Worm (Caenorhabditis elegans) whole organism, L2 larva: ENCODE data around the gene T22B2.2.
A peak's percentile ranks its signal among the peaks of the same experiment; 100 is the strongest.

Source experiments
- F13H6.1 ChIP-seq: sonication (generic microtip); optimal IDR thresholded peaks from 2 replicates; lab custom pipeline; 2016; ENCODE audit warnings: missing genetic modification characterization, missing compliant biosample characterization
- Y55F3AM.14 ChIP-seq: fragments of 200-800 bp; sonication (Bioruptor generic); optimal IDR thresholded peaks from 2 replicates; lab custom pipeline; 2018; ENCODE audit warnings: mild to moderate bottlenecking, missing genetic modification characterization, missing compliant biosample characterization
- ZK546.5 ChIP-seq: sonication (generic microtip); optimal IDR thresholded peaks from 2 replicates; lab custom pipeline; 2017; ENCODE audit warnings: missing biosample characterization, missing genetic modification characterization
- alr-1 ChIP-seq: fragments of 150-350 bp; optimal IDR thresholded peaks from 2 replicates; lab custom pipeline; 2014; ENCODE audit warnings: missing biosample characterization, missing genetic modification characterization
- ama-1 ChIP-seq: fragments of 150-350 bp; optimal IDR thresholded peaks from 2 replicates; lab custom pipeline; 2018; ENCODE audit warnings: inconsistent platforms
- blmp-1 ChIP-seq: sonication (generic microtip); optimal IDR thresholded peaks from 2 replicates; lab custom pipeline; 2017; ENCODE audit warnings: missing genetic modification characterization, mild to moderate bottlenecking, missing compliant biosample characterization, antibody characterized with exemption, moderate library complexity; ENCODE audit not compliant: insufficient read depth
- ceh-16 ChIP-seq: fragments of 150-350 bp; optimal IDR thresholded peaks from 2 replicates; lab custom pipeline; 2014; ENCODE audit warnings: missing biosample characterization, missing genetic modification characterization
- ceh-82 ChIP-seq: fragments of 150-350 bp; optimal IDR thresholded peaks from 2 replicates; lab custom pipeline; 2014; ENCODE audit warnings: missing biosample characterization, missing genetic modification characterization
- crh-2 ChIP-seq: sonication (generic microtip); optimal IDR thresholded peaks from 2 replicates; lab custom pipeline; 2017; ENCODE audit warnings: missing biosample characterization, missing genetic modification characterization
- dmd-4 ChIP-seq: sonication (generic microtip); optimal IDR thresholded peaks from 2 replicates; lab custom pipeline; 2017; ENCODE audit warnings: missing biosample characterization, missing genetic modification characterization
- egl-27 ChIP-seq: sonication (generic microtip); optimal IDR thresholded peaks from 3 replicates; lab custom pipeline; 2017; ENCODE audit warnings: missing biosample characterization, missing genetic modification reagents, missing genetic modification characterization
- elt-1 ChIP-seq: fragments of 150-350 bp; optimal IDR thresholded peaks from 2 replicates; lab custom pipeline; 2014; ENCODE audit warnings: missing biosample characterization, missing genetic modification characterization
- fos-1 ChIP-seq: fragments of 150-350 bp; optimal IDR thresholded peaks from 2 replicates; lab custom pipeline; 2014; ENCODE audit warnings: missing biosample characterization, missing genetic modification characterization
- gmeb-1 ChIP-seq: fragments of 150-350 bp; optimal IDR thresholded peaks from 2 replicates; lab custom pipeline; 2014; ENCODE audit warnings: missing biosample characterization, missing genetic modification characterization
- lin-11 ChIP-seq: fragments of 150-350 bp; sonication (generic microtip); optimal IDR thresholded peaks from 2 replicates; lab custom pipeline; 2014; ENCODE audit warnings: missing biosample characterization, missing genetic modification characterization, inconsistent platforms, mixed read lengths
- lin-13 ChIP-seq: fragments of 150-350 bp; optimal IDR thresholded peaks from 2 replicates; lab custom pipeline; 2014; ENCODE audit warnings: missing biosample characterization, missing genetic modification reagents, missing genetic modification characterization
- lin-39 ChIP-seq: fragments of 150-350 bp; optimal IDR thresholded peaks from 2 replicates; lab custom pipeline; 2014; ENCODE audit warnings: missing biosample characterization, missing genetic modification reagents, missing genetic modification characterization
- lsy-2 ChIP-seq, 2 experiments: fragments of 150-350 bp in 1 of 2; sonication (generic microtip) in 1 of 2; optimal IDR thresholded peaks; 2 replicates each; lab custom pipeline; 2014 to 2017; ENCODE audit warnings: missing biosample characterization in 2 of 2, missing genetic modification characterization in 2 of 2
- mab-5 ChIP-seq: fragments of 150-350 bp; optimal IDR thresholded peaks from 2 replicates; lab custom pipeline; 2014; ENCODE audit warnings: missing biosample characterization, missing genetic modification characterization
- mdl-1 ChIP-seq, 2 experiments: fragments of 150-350 bp in 1 of 2; sonication (generic microtip) in 1 of 2; optimal IDR thresholded peaks; 2 replicates each; lab custom pipeline; 2017; ENCODE audit warnings: missing biosample characterization in 2 of 2, missing genetic modification characterization in 2 of 2
- nhr-11 ChIP-seq: fragments of 150-350 bp; optimal IDR thresholded peaks from 2 replicates; lab custom pipeline; 2014; ENCODE audit warnings: missing biosample characterization, missing genetic modification characterization
- nhr-12 ChIP-seq: fragments of 150-350 bp; optimal IDR thresholded peaks from 2 replicates; lab custom pipeline; 2014; ENCODE audit warnings: missing biosample characterization, missing genetic modification characterization
- nhr-129 ChIP-seq: fragments of 150-350 bp; optimal IDR thresholded peaks from 2 replicates; lab custom pipeline; 2014; ENCODE audit warnings: missing biosample characterization, missing genetic modification characterization
- nhr-21 ChIP-seq: fragments of 150-350 bp; optimal IDR thresholded peaks from 2 replicates; lab custom pipeline; 2014; ENCODE audit warnings: missing biosample characterization, missing genetic modification characterization
- nhr-237 ChIP-seq: fragments of 150-350 bp; optimal IDR thresholded peaks from 2 replicates; lab custom pipeline; 2014; ENCODE audit warnings: missing biosample characterization, missing genetic modification characterization
- nhr-25 ChIP-seq: fragments of 150-350 bp; sonication (generic microtip); optimal IDR thresholded peaks from 3 replicates; lab custom pipeline; 2014; ENCODE audit warnings: missing biosample characterization, missing genetic modification characterization
- nhr-6 ChIP-seq: fragments of 150-350 bp; optimal IDR thresholded peaks from 2 replicates; lab custom pipeline; 2014; ENCODE audit warnings: missing biosample characterization, missing genetic modification characterization
- nhr-77 ChIP-seq: fragments of 150-350 bp; optimal IDR thresholded peaks from 2 replicates; lab custom pipeline; 2014; ENCODE audit warnings: missing biosample characterization, missing genetic modification characterization
- sem-4 ChIP-seq: fragments of 150-350 bp; optimal IDR thresholded peaks from 2 replicates; lab custom pipeline; 2014; ENCODE audit warnings: missing biosample characterization, missing genetic modification reagents, missing genetic modification characterization
- skn-1 ChIP-seq: sonication (generic microtip); optimal IDR thresholded peaks from 2 replicates; lab custom pipeline; 2017; ENCODE audit warnings: missing biosample characterization, missing genetic modification characterization
- sma-9 ChIP-seq, 2 experiments: fragments of 150-350 bp in 1 of 2; sonication (generic microtip) in 1 of 2; optimal IDR thresholded peaks; 2 replicates each; lab custom pipeline; 2014 to 2016; ENCODE audit warnings: missing genetic modification characterization in 2 of 2, mild to moderate bottlenecking in 1 of 2, missing biosample characterization in 1 of 2, missing compliant biosample characterization in 1 of 2, missing genetic modification reagents in 1 of 2, moderate library complexity in 1 of 2
- snpc-4 ChIP-seq: fragments of 150-350 bp; optimal IDR thresholded peaks from 2 replicates; lab custom pipeline; 2014; ENCODE audit warnings: missing biosample characterization, missing genetic modification characterization
- unc-39 ChIP-seq: fragments of 150-350 bp; optimal IDR thresholded peaks from 2 replicates; lab custom pipeline; 2014; ENCODE audit warnings: missing biosample characterization, missing genetic modification characterization
- unc-55 ChIP-seq: fragments of 150-350 bp; sonication (generic microtip); optimal IDR thresholded peaks from 3 replicates; lab custom pipeline; 2014; ENCODE audit warnings: missing biosample characterization, missing genetic modification reagents, missing genetic modification characterization
- unc-62 ChIP-seq: fragments of 150-350 bp; optimal IDR thresholded peaks from 2 replicates; lab custom pipeline; 2014; ENCODE audit warnings: missing biosample characterization, missing genetic modification reagents, missing genetic modification characterization
- zag-1 ChIP-seq: fragments of 150-350 bp; optimal IDR thresholded peaks from 2 replicates; lab custom pipeline; 2014; ENCODE audit warnings: missing biosample characterization, missing genetic modification characterization
- ztf-1 ChIP-seq: fragments of 200-800 bp; sonication (Bioruptor generic); conservative IDR thresholded peaks from 2 replicates; pipeline ENCODE4 v1.3.6; 2022; ENCODE audit warnings: missing genetic modification characterization, missing compliant biosample characterization
- ztf-11 ChIP-seq: sonication (generic microtip); optimal IDR thresholded peaks from 2 replicates; lab custom pipeline; 2017; ENCODE audit warnings: missing biosample characterization, missing genetic modification characterization
- ztf-4 ChIP-seq: fragments of 150-350 bp; optimal IDR thresholded peaks from 2 replicates; lab custom pipeline; 2014; ENCODE audit warnings: missing biosample characterization, missing genetic modification characterization

T22B2.2 gene

DNA sequence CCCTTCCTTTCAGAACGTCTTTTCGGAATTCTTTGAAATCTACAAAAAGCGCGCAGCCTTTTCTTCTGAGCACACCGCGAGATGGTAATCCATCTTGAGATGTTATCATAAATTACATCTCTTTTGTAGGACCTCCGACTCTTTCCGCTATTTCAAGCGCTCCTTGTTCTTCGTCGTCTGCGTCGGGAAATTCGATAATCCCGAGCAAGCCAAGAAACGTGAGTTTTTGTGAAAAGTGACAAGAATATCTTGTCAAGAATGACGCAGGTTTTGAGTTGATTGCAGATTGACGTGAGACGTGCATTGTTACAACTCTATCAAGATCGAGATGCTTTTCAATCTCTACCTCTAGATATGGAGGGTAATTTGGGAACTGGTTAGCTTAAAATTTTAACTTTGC, 40.1 kb downstream of the T22B2.2 start:
- peak; percentile 16 for TF ChIP-seq unc-55 (GFP tag; lab: Kevin White, UChicago)
- TF ChIP-seq skn-1 = no peak
- TF ChIP-seq, all 48 proteins: peak for 1

DNA sequence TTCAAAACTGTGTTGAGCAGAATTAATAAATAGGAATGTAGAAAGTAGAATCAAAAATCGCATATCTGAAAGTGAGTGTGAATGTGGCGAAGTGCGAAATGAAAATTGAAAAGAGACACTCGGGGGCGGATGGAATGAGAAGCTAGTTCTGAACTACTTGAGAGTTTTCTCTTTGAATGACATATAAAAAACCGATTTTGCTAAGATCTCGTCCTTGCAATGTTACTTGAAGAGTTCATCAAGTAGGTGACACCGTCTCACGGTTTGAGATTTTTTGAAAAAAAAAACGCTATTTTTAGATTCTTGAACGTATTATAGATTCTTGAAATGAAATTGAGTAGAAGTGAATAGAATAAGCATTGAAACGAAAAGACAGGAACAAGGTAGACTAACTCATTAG, 46.1 kb downstream of the T22B2.2 start, which contains the start of gene C16B8.2:
TSS of gene C16B8.2 (minus strand) at position 101 of the 400 bp plus-strand sequence.
- TF ChIP-seq lsy-2 (tag; optimal IDR thresholded peaks at IDR 0.05; lab: Kevin White, UChicago) = no peak

DNA sequence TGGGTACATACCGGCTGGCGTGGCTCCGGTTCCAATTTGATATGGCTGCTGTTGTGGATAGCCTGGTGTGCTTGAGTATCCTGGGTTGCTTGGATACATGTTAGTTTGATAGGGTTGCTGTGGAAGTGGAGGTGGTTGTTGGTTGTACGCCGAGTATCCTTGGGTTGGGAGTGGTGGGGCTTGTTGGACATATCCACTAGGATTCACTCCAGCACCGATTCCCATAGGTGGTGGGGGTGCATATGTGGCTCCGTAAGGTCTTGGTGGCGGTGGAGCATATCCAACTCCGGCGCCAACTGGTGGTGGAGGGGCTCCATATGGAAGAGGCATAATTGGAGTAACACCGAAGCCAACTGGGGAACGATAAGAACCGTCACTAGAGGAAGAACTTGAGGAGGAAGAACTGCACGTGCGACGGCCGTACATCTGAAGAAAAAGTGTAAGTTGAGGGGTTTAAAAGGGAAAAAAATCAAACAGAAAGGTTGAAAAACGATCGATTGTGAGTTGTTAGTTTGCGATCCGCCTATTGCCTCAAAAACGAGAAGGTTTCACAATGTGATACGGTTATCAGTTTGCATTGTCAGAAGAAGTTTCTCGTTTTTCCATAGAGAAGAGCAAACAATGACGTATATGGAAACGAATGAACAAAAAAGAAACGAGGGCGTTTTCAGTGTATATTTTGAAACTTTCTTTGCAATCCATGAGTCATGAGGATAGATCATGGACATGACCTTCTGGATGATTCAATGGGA, 48.2 kb downstream of the T22B2.2 start, which contains the start of gene C16B8.3:
TSS of gene C16B8.3 (minus strand) at position 426 of the 752 bp plus-strand sequence.
- TF ChIP-seq fos-1 (tag; lab: Kevin White, UChicago) (peak; percentile 67), gmeb-1 (tag; lab: Kevin White, UChicago) (peak; percentile 37), ama-1 (no peak), lin-39 (tag; lab: Kevin White, UChicago) (no peak), F13H6.1 (tag; lab: Kevin White, UChicago) (peak; percentile 2), sma-9 (GFP tag; optimal IDR thresholded peaks at IDR 0.05; lab: Kevin White, UChicago) (peak; percentile 27), sma-9 (tag; optimal IDR thresholded peaks at IDR 0.05; lab: Kevin White, UChicago) (no peak), mdl-1 (tag; optimal IDR thresholded peaks at IDR 0.05; lab: Kevin White, UChicago) (peak in 1 of 2 experiments; percentile 11), crh-2 (tag; lab: Kevin White, UChicago) (peak; percentile 61), skn-1 (no peak)

DNA sequence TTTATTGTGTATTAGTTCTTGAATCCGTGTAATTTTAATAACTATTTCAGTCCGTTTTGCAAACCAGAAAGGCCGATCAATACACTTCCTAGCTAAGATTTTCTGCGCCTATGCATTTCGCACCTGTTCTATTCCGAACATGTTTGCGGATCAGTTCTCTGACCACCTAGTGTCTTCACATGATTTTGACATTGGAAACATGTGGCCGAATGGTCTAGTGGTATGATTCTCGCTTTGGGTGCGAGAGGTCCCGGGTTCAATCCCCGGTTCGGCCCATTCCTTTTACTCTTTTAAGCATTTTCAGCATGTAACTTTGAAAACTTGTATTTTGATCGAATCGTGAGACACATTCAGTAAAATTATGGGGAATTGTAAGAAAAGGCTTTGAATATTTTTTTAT, 49.2 kb downstream of the T22B2.2 start:
- no peak for TF ChIP-seq ama-1
- TF ChIP-seq lin-13 (GFP tag; lab: Kevin White, UChicago) = no peak
- TF ChIP-seq nhr-11 (tag; lab: Kevin White, UChicago) = no peak
- TF ChIP-seq nhr-237 (tag; lab: Kevin White, UChicago) = no peak
- no peak for TF ChIP-seq zag-1 (tag; lab: Kevin White, UChicago)
- no peak for TF ChIP-seq fos-1 (tag; lab: Kevin White, UChicago)
- TF ChIP-seq crh-2 (tag; lab: Kevin White, UChicago) = peak; percentile 25
- peak; percentile 18 for TF ChIP-seq sma-9 (GFP tag; optimal IDR thresholded peaks at IDR 0.05; lab: Kevin White, UChicago)
- no peak for TF ChIP-seq sma-9 (tag; optimal IDR thresholded peaks at IDR 0.05; lab: Kevin White, UChicago)
- no peak for TF ChIP-seq nhr-77 (tag; lab: Kevin White, UChicago)
- no peak for TF ChIP-seq nhr-21 (tag; lab: Kevin White, UChicago)
- peak; percentile 49 for TF ChIP-seq nhr-129 (tag; lab: Kevin White, UChicago)

DNA sequence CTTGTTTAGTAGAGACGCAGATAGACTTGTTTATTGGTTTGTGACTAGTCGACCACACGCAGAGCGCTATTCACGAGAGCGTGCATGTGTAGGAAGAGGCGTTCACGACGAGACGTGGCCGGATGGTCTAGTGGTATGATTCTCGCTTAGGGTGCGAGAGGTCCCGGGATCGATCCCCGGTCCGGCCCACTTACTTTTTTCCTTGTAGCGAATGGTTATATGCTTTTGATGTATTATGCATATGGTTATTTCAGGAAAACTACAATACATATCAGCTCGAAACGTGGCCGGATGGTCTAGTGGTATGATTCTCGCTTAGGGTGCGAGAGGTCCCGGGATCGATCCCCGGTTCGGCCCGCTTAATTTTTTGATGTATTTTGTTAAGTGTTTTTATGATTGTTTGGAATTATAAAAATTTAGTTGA, 49.8 kb downstream of the T22B2.2 start:
- no peak for TF ChIP-seq ama-1
- TF ChIP-seq skn-1 = no peak
- no peak for TF ChIP-seq sem-4 (tag; lab: Kevin White, UChicago)
- TF ChIP-seq nhr-237 (tag; lab: Kevin White, UChicago) = no peak
- no peak for TF ChIP-seq alr-1 (tag; lab: Kevin White, UChicago)
- no peak for TF ChIP-seq ceh-16 (tag; lab: Kevin White, UChicago)
- TF ChIP-seq fos-1 (tag; lab: Kevin White, UChicago) = peak; percentile 70
- TF ChIP-seq blmp-1 (tag; lab: Kevin White, UChicago) = no peak
- peak; percentile 59 for TF ChIP-seq egl-27 (tag; lab: Kevin White, UChicago)
- TF ChIP-seq ZK546.5 (tag; lab: Kevin White, UChicago) = no peak
- no peak for TF ChIP-seq nhr-12 (tag; lab: Kevin White, UChicago)
- TF ChIP-seq ceh-82 = no peak
- TF ChIP-seq Y55F3AM.14 (GFP tag; lab: Kevin White, UChicago) = no peak
- no peak for TF ChIP-seq nhr-77 (tag; lab: Kevin White, UChicago)
- peak; percentile 67 for TF ChIP-seq gmeb-1 (tag; lab: Kevin White, UChicago)
- TF ChIP-seq dmd-4 = no peak
- TF ChIP-seq nhr-6 = no peak
- no peak for TF ChIP-seq ztf-11
- TF ChIP-seq mdl-1 (tag; optimal IDR thresholded peaks at IDR 0.05; lab: Kevin White, UChicago) = peak in 1 of 2 experiments; percentile 44
- peak; percentile 67 for TF ChIP-seq mab-5 (tag; lab: Kevin White, UChicago)
- TF ChIP-seq sma-9 (GFP tag; optimal IDR thresholded peaks at IDR 0.05; lab: Kevin White, UChicago) = peak; percentile 72
- TF ChIP-seq sma-9 (tag; optimal IDR thresholded peaks at IDR 0.05; lab: Kevin White, UChicago) = no peak
- no peak for TF ChIP-seq nhr-25 (tag; lab: Kevin White, UChicago)
- peak; percentile 37 for TF ChIP-seq zag-1 (tag; lab: Kevin White, UChicago)
- peak; percentile 59 for TF ChIP-seq unc-55 (GFP tag; lab: Kevin White, UChicago)
- peak; percentile 68 for TF ChIP-seq F13H6.1 (tag; lab: Kevin White, UChicago)
- TF ChIP-seq unc-62 = no peak
- TF ChIP-seq ztf-1 (GFP tag; lab: Robert Waterston, UW) = no peak
- peak in 1 of 2 experiments; percentile 69 for TF ChIP-seq lsy-2 (tag; optimal IDR thresholded peaks at IDR 0.05; lab: Kevin White, UChicago)
- TF ChIP-seq lin-39 (tag; lab: Kevin White, UChicago) = no peak
- no peak for TF ChIP-seq unc-39 (tag; lab: Kevin White, UChicago)
- TF ChIP-seq crh-2 (tag; lab: Kevin White, UChicago) = peak; percentile 84
- peak; percentile 48 for TF ChIP-seq nhr-21 (tag; lab: Kevin White, UChicago)
- peak; percentile 67 for TF ChIP-seq lin-13 (GFP tag; lab: Kevin White, UChicago)
- TF ChIP-seq lin-11 (tag; lab: Kevin White, UChicago) = peak; percentile 68
- no peak for TF ChIP-seq snpc-4
- no peak for TF ChIP-seq elt-1 (tag; lab: Kevin White, UChicago)
- no peak for TF ChIP-seq ztf-4
